Worm (Caenorhabditis elegans) whole organism, L1 larva: Measurements from ENCODE around the gene C52B9.8.
A peak's percentile ranks its signal among the peaks of the same experiment; 100 is the strongest.

ENCODE experiments used
- F16B12.6 ChIP-seq: fragments of 150-350 bp; optimal IDR thresholded peaks from 2 replicates; lab custom pipeline; 2014; ENCODE audit warnings: missing biosample characterization, missing genetic modification characterization
- aha-1 ChIP-seq: fragments of 150-350 bp; optimal IDR thresholded peaks from 2 replicates; lab custom pipeline; 2014; ENCODE audit warnings: missing biosample characterization, missing genetic modification characterization
- alr-1 ChIP-seq: fragments of 200-800 bp; sonication (Bioruptor generic); optimal IDR thresholded peaks from 2 replicates; lab custom pipeline; 2018; ENCODE audit warnings: borderline replicate concordance, mild to moderate bottlenecking, missing genetic modification characterization, missing compliant biosample characterization
- aly-2 ChIP-seq: fragments of 150-350 bp; optimal IDR thresholded peaks from 2 replicates; lab custom pipeline; 2014; ENCODE audit warnings: missing biosample characterization, missing genetic modification characterization
- ama-1 ChIP-seq: fragments of 150-350 bp; optimal IDR thresholded peaks from 2 replicates; lab custom pipeline; 2014
- ceh-8 ChIP-seq: fragments of 200-800 bp; sonication (Bioruptor generic); optimal IDR thresholded peaks from 2 replicates; lab custom pipeline; 2018; ENCODE audit warnings: mild to moderate bottlenecking, missing genetic modification characterization, moderate library complexity, missing compliant biosample characterization
- ceh-82 ChIP-seq, 3 experiments: fragments of 150-350 bp in 1 of 3; sonication (generic microtip) in 2 of 3; optimal IDR thresholded peaks; 2 replicates each; lab custom pipeline; 2014 to 2017; ENCODE audit warnings: missing biosample characterization in 3 of 3, missing genetic modification characterization in 3 of 3
- ces-1 ChIP-seq: fragments of 150-350 bp; optimal IDR thresholded peaks from 2 replicates; lab custom pipeline; 2014; ENCODE audit warnings: missing biosample characterization, missing genetic modification reagents, missing genetic modification characterization
- dpl-1 ChIP-seq, 3 experiments: fragments of 150-350 bp in 2 of 3; sonication (generic microtip) in 1 of 3; optimal IDR thresholded peaks; 2 replicates each; lab custom pipeline; 2014 to 2017; ENCODE audit warnings: missing biosample characterization in 3 of 3, missing genetic modification characterization in 3 of 3, missing genetic modification reagents in 3 of 3
- efl-1 ChIP-seq, 4 experiments: fragments of 150-350 bp; optimal IDR thresholded peaks in 3 of 4; peaks in 1 of 4; 1 replicate in 1 of 4; 2 replicates in 3 of 4; lab custom pipeline; 2014; ENCODE audit warnings: missing biosample characterization in 2 of 4, missing genetic modification characterization in 2 of 4, missing genetic modification reagents in 2 of 4
- efl-3 ChIP-seq: fragments of 200-800 bp; sonication (Bioruptor generic); optimal IDR thresholded peaks from 2 replicates; lab custom pipeline; 2018; ENCODE audit warnings: mild to moderate bottlenecking, missing genetic modification characterization, missing compliant biosample characterization
- egl-13 ChIP-seq: sonication (generic microtip); optimal IDR thresholded peaks from 2 replicates; lab custom pipeline; 2016; ENCODE audit warnings: missing genotype, missing genetic modification reagents, missing genetic modification characterization, missing compliant biosample characterization
- egl-27 ChIP-seq, 2 experiments: fragments of 150-350 bp in 1 of 2; sonication (generic microtip); optimal IDR thresholded peaks; 3 replicates each; lab custom pipeline; 2017 to 2018; ENCODE audit warnings: missing biosample characterization in 2 of 2, missing genetic modification characterization in 2 of 2, missing genetic modification reagents in 2 of 2
- fkh-10 ChIP-seq: sonication (generic microtip); optimal IDR thresholded peaks from 2 replicates; lab custom pipeline; 2017; ENCODE audit warnings: missing biosample characterization, missing genetic modification reagents, missing genetic modification characterization
- fkh-4 ChIP-seq: sonication (generic microtip); optimal IDR thresholded peaks from 2 replicates; lab custom pipeline; 2016; ENCODE audit warnings: missing compliant biosample characterization, missing genetic modification characterization, borderline replicate concordance
- fkh-8 ChIP-seq: sonication (generic microtip); optimal IDR thresholded peaks from 2 replicates; lab custom pipeline; 2016; ENCODE audit warnings: mild to moderate bottlenecking, missing genetic modification characterization, missing compliant biosample characterization
- fos-1 ChIP-seq: fragments of 150-350 bp; optimal IDR thresholded peaks from 2 replicates; lab custom pipeline; 2014; ENCODE audit warnings: missing biosample characterization, missing genetic modification characterization
- grh-1 ChIP-seq: fragments of 200-800 bp; sonication (Bioruptor generic); IDR thresholded peaks from 2 replicates; pipeline ENCODE4 v1.3.6; 2022; ENCODE audit warnings: missing genetic modification reagents, missing genetic modification characterization, missing compliant biosample characterization
- hlh-4 ChIP-seq: sonication (generic microtip); optimal IDR thresholded peaks from 2 replicates; lab custom pipeline; 2016; ENCODE audit warnings: mild to moderate bottlenecking, missing genetic modification characterization, missing compliant biosample characterization
- irx-1 ChIP-seq: sonication (generic microtip); optimal IDR thresholded peaks from 2 replicates; lab custom pipeline; 2016; ENCODE audit warnings: missing genetic modification characterization, missing compliant biosample characterization
- jun-1 ChIP-seq: fragments of 150-350 bp; optimal IDR thresholded peaks from 2 replicates; lab custom pipeline; 2014; ENCODE audit warnings: missing biosample characterization, missing genetic modification reagents, missing genetic modification characterization
- lin-14 ChIP-seq: fragments of 200-800 bp; sonication (Bioruptor generic); optimal IDR thresholded peaks from 2 replicates; lab custom pipeline; 2018; ENCODE audit warnings: mild to moderate bottlenecking, missing genetic modification characterization, moderate library complexity, missing compliant biosample characterization
- lin-39 ChIP-seq: fragments of 150-350 bp; optimal IDR thresholded peaks from 2 replicates; lab custom pipeline; 2014; ENCODE audit warnings: missing biosample characterization, missing genetic modification reagents, missing genetic modification characterization
- lir-3 ChIP-seq: sonication (generic microtip); optimal IDR thresholded peaks from 2 replicates; lab custom pipeline; 2016; ENCODE audit warnings: mild to moderate bottlenecking, missing genetic modification characterization, moderate library complexity, missing compliant biosample characterization; ENCODE audit not compliant: poor library complexity
- mab-9 ChIP-seq: fragments of 200-800 bp; sonication (Bioruptor generic); IDR thresholded peaks from 2 replicates; pipeline ENCODE4 v1.3.6; 2022; ENCODE audit warnings: missing genetic modification reagents, missing genetic modification characterization, missing compliant biosample characterization
- mdl-1 ChIP-seq, 2 experiments: fragments of 150-350 bp; optimal IDR thresholded peaks; 2 replicates each; lab custom pipeline; 2014 to 2017; ENCODE audit warnings: missing biosample characterization in 2 of 2, missing genetic modification characterization in 2 of 2, inconsistent platforms in 1 of 2
- nhr-11 ChIP-seq: fragments of 150-350 bp; optimal IDR thresholded peaks from 2 replicates; lab custom pipeline; 2014; ENCODE audit warnings: missing biosample characterization, missing genetic modification characterization
- nhr-47 ChIP-seq: sonication (generic microtip); optimal IDR thresholded peaks from 2 replicates; lab custom pipeline; 2016; ENCODE audit warnings: mild to moderate bottlenecking, missing genetic modification characterization, moderate library complexity, missing compliant biosample characterization
- nhr-71 ChIP-seq: sonication (generic microtip); optimal IDR thresholded peaks from 2 replicates; lab custom pipeline; 2016; ENCODE audit warnings: mild to moderate bottlenecking, missing genetic modification characterization, moderate library complexity, missing compliant biosample characterization
- nhr-85 ChIP-seq: sonication (generic microtip); peaks from one replicate; lab custom pipeline; 2016; ENCODE audit warnings: missing genetic modification characterization, inconsistent platforms, missing compliant biosample characterization
- pqm-1 ChIP-seq: sonication (generic microtip); optimal IDR thresholded peaks from 3 replicates; lab custom pipeline; 2017; ENCODE audit warnings: missing biosample characterization, missing genetic modification characterization
- sox-4 ChIP-seq: sonication (generic microtip); optimal IDR thresholded peaks from 2 replicates; lab custom pipeline; 2016; ENCODE audit warnings: missing genetic modification characterization, missing compliant biosample characterization
- sptf-1 ChIP-seq: fragments of 150-350 bp; optimal IDR thresholded peaks from 2 replicates; lab custom pipeline; 2014; ENCODE audit warnings: missing biosample characterization, missing genetic modification characterization
- tlp-1 ChIP-seq: fragments of 150-350 bp; optimal IDR thresholded peaks from 2 replicates; lab custom pipeline; 2014; ENCODE audit warnings: missing biosample characterization, missing genetic modification characterization
- unc-130 ChIP-seq: fragments of 150-350 bp; optimal IDR thresholded peaks from 2 replicates; lab custom pipeline; 2017; ENCODE audit warnings: missing biosample characterization, missing genetic modification characterization, inconsistent platforms
- unc-98 ChIP-seq: fragments of 200-800 bp; sonication (Bioruptor generic); IDR thresholded peaks from 2 replicates; pipeline ENCODE4 v1.3.6; 2022; ENCODE audit warnings: missing genetic modification characterization, missing compliant biosample characterization
- vab-15 ChIP-seq: sonication (generic microtip); optimal IDR thresholded peaks from 2 replicates; lab custom pipeline; 2017; ENCODE audit warnings: missing genotype, mild to moderate bottlenecking, missing genetic modification characterization, missing compliant biosample characterization
- zag-1 ChIP-seq: fragments of 150-350 bp; optimal IDR thresholded peaks from 2 replicates; lab custom pipeline; 2014; ENCODE audit warnings: missing biosample characterization, missing genetic modification characterization
- ztf-11 ChIP-seq, 2 experiments: sonication (generic microtip); optimal IDR thresholded peaks; 2 replicates each; lab custom pipeline; 2016 to 2017; ENCODE audit warnings: missing genetic modification characterization in 2 of 2, missing biosample characterization in 1 of 2, missing compliant biosample characterization in 1 of 2
- ztf-4 ChIP-seq: fragments of 150-350 bp; optimal IDR thresholded peaks from 2 replicates; lab custom pipeline; 2014; ENCODE audit warnings: missing biosample characterization, missing genetic modification characterization

Gene C52B9.8

ce11 chrX:4322847-4323455 lies 11.4 kb upstream of the C52B9.8 start:
- no peak for TF ChIP-seq ama-1 (lab: Kevin White, UChicago)
- peak; percentile 54 for TF ChIP-seq lin-14 (GFP tag; lab: Kevin White, UChicago)
- no peak for TF ChIP-seq efl-1 (optimal IDR thresholded peaks at IDR 0.05; lab: Kevin White, UChicago)
- TF ChIP-seq efl-1 (GFP tag; optimal IDR thresholded peaks at IDR 0.05 in 1 of 2; lab: Kevin White, UChicago) = peak in 1 of 2 experiments; percentile 88
- TF ChIP-seq fkh-10 (GFP tag; lab: Kevin White, UChicago) = peak; percentile 64

ce11 chrX:4320563-4320962 lies 9.0 kb upstream of the C52B9.8 start, which contains the start of gene dop-6:
TSS of gene dop-6 (plus strand) at chrX:4320863.
- TF ChIP-seq vab-15 = no peak
- TF ChIP-seq zag-1 (tag; lab: Kevin White, UChicago) = no peak
- no peak for TF ChIP-seq jun-1 (tag; lab: Kevin White, UChicago)
- TF ChIP-seq pqm-1 (tag; lab: Kevin White, UChicago) = no peak
- no peak for TF ChIP-seq aly-2 (tag; lab: Kevin White, UChicago)
- TF ChIP-seq grh-1 = no peak
- no peak for TF ChIP-seq fos-1
- no peak for TF ChIP-seq nhr-85 (tag; lab: Kevin White, UChicago)
- no peak for TF ChIP-seq mdl-1 (tag; optimal IDR thresholded peaks at IDR 0.05; lab: Kevin White, UChicago)
- no peak for TF ChIP-seq hlh-4 (tag; lab: Kevin White, UChicago)
- TF ChIP-seq lin-39 (tag; lab: Kevin White, UChicago) = no peak
- no peak for TF ChIP-seq unc-130 (tag; lab: Kevin White, UChicago)
- no peak for TF ChIP-seq unc-98 (GFP tag; lab: Robert Waterston, UW)
- TF ChIP-seq alr-1 (tag; lab: Kevin White, UChicago) = no peak
- no peak for TF ChIP-seq irx-1
- no peak for TF ChIP-seq efl-3 (GFP tag; lab: Kevin White, UChicago)
- TF ChIP-seq lir-3 = no peak
- TF ChIP-seq ztf-11 (tag; optimal IDR thresholded peaks at IDR 0.05; lab: Kevin White, UChicago) = no peak
- no peak for TF ChIP-seq ceh-8 (GFP tag; lab: Kevin White, UChicago)
- TF ChIP-seq tlp-1 = no peak

ce11 chrX:4317095-4317494 lies 5.5 kb upstream of the C52B9.8 start:
- TF ChIP-seq fkh-10 (GFP tag; lab: Kevin White, UChicago) = peak; percentile 75
- TF ChIP-seq lin-14 (GFP tag; lab: Kevin White, UChicago) = peak; percentile 29
- no peak for TF ChIP-seq ztf-4 (tag; lab: Kevin White, UChicago)
- TF ChIP-seq aha-1 (tag; lab: Kevin White, UChicago) = no peak
- TF ChIP-seq nhr-11 = no peak
- TF ChIP-seq mab-9 (GFP tag; lab: Robert Waterston, UW) = no peak
- no peak for TF ChIP-seq sptf-1 (tag; lab: Kevin White, UChicago)
- TF ChIP-seq efl-1 (optimal IDR thresholded peaks at IDR 0.05; lab: Kevin White, UChicago) = no peak
- TF ChIP-seq efl-1 (GFP tag; optimal IDR thresholded peaks at IDR 0.05 in 1 of 2; lab: Kevin White, UChicago) = peak in 1 of 2 experiments; percentile 2

- TF ChIP-seq fkh-8 (no peak), grh-1 (no peak), dpl-1 (GFP tag; optimal IDR thresholded peaks at IDR 0.05; lab: Kevin White, UChicago) (no peak), sox-4 (tag; lab: Kevin White, UChicago) (no peak), ceh-82 (tag; optimal IDR thresholded peaks at IDR 0.05; lab: Kevin White, UChicago) (no peak), egl-13 (no peak), egl-27 (tag; optimal IDR thresholded peaks at IDR 0.05; lab: Kevin White, UChicago) (no peak), nhr-71 (tag; lab: Kevin White, UChicago) (peak; percentile 2), lin-14 (GFP tag; lab: Kevin White, UChicago) (peak; percentile 77), ama-1 (lab: Kevin White, UChicago) (no peak), fkh-10 (GFP tag; lab: Kevin White, UChicago) (peak; percentile 95), nhr-47 (tag; lab: Kevin White, UChicago) (no peak), ces-1 (GFP tag; lab: Kevin White, UChicago) (peak; percentile 87), fkh-4 (no peak), F16B12.6 (tag; lab: Kevin White, UChicago) (no peak), efl-1 (optimal IDR thresholded peaks at IDR 0.05; lab: Kevin White, UChicago) (no peak), efl-1 (GFP tag; optimal IDR thresholded peaks at IDR 0.05 in 1 of 2; lab: Kevin White, UChicago) (no peak)
These were observed 3.4 kb upstream of the C52B9.8 start for ce11 chrX:4314939-4315338.
